Worm (Caenorhabditis elegans): ENCODE results near the gene lin-32.

DNA sequence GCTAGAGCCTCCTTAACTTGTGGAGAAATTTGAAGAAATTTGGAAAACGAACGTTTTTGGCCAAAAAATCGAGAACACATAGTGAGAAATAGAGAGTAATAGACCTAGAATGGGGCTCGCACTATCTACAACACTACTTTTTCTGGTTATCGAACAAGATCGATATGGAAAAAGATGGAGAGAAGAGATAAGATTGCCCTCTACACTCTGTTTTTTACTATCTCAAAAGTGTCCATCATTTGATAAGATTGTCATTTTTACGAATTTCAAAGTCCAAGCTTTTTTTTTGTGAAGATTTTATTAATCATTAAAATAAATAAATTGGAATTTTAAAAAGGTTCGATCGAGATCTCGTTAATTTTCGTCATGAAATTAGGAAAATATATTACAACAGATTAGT lies 26.2 kb downstream of the lin-32 start, which contains the start of gene T24C12.3:
- TF ChIP-seq unc-39 (tag; optimal IDR thresholded peaks at IDR 0.05) (no peak), ceh-16 (tag; optimal IDR thresholded peaks at IDR 0.05) (no peak), nhr-10 (tag; optimal IDR thresholded peaks at IDR 0.05) (no peak), lin-13 (GFP tag; optimal IDR thresholded peaks at IDR 0.05) (no peak), aly-2 (tag; optimal IDR thresholded peaks at IDR 0.05) (no peak), ztf-4 (tag; optimal IDR thresholded peaks at IDR 0.05) (no peak), elt-3 (tag; optimal IDR thresholded peaks at IDR 0.05) (no peak)

Data from whole organism, L2 larva.